Fruit fly (Drosophila melanogaster) whole organism, pupa: ENCODE measurements around the gene Ns4.
A peak's percentile ranks its signal among the peaks of the same experiment; 100 is the strongest.

Source experiments
- CG10348 ChIP-seq: fragments of 200-800 bp; sonication (Bioruptor generic); IDR thresholded peaks from 2 replicates; pipeline ENCODE4 v1.3.6; 2022; ENCODE audit warnings: missing biosample characterization, missing genetic modification characterization
- CG12605 ChIP-seq: fragments of 200-800 bp; sonication (Bioruptor generic); IDR thresholded peaks from 2 replicates; pipeline ENCODE4 v1.3.6; 2022; ENCODE audit warnings: missing biosample characterization, missing genetic modification characterization
- CG13204 ChIP-seq: fragments of 200-800 bp; sonication (Bioruptor generic); optimal IDR thresholded peaks from 2 replicates; lab custom pipeline; 2018; ENCODE audit warnings: missing biosample characterization, mild to moderate bottlenecking, missing genetic modification characterization, moderate library complexity
- CG14655 ChIP-seq: fragments of 200-800 bp; sonication (Bioruptor generic); optimal IDR thresholded peaks from 3 replicates; lab custom pipeline; 2017; ENCODE audit warnings: mild to moderate bottlenecking, missing biosample characterization, missing genetic modification reagents, missing genetic modification characterization
- CG15710 ChIP-seq: fragments of 200-800 bp; sonication (Bioruptor generic); optimal IDR thresholded peaks from 2 replicates; lab custom pipeline; 2018; ENCODE audit warnings: missing biosample characterization, mild to moderate bottlenecking, missing genetic modification characterization, moderate library complexity
- CG17806 ChIP-seq: fragments of 200-800 bp; sonication (Bioruptor generic); optimal IDR thresholded peaks from 2 replicates; lab custom pipeline; 2018; ENCODE audit warnings: missing biosample characterization, mild to moderate bottlenecking, missing genetic modification characterization, moderate library complexity
- CG32121 ChIP-seq: fragments of 200-800 bp; sonication (Bioruptor generic); IDR thresholded peaks from 2 replicates; pipeline ENCODE4 v1.3.6; 2022; ENCODE audit warnings: missing biosample characterization, missing genetic modification characterization
- CG34367 ChIP-seq: fragments of 200-800 bp; sonication (Bioruptor generic); optimal IDR thresholded peaks from 2 replicates; lab custom pipeline; 2018; ENCODE audit warnings: missing biosample characterization, mild to moderate bottlenecking, missing genetic modification characterization
- CG4496 ChIP-seq: fragments of 200-800 bp; sonication (Bioruptor generic); IDR thresholded peaks from 3 replicates; pipeline ENCODE4 v1.3.6; 2022; ENCODE audit warnings: missing biosample characterization, missing genetic modification characterization
- CG8159 ChIP-seq: fragments of 200-800 bp; sonication (Bioruptor generic); optimal IDR thresholded peaks from 3 replicates; lab custom pipeline; 2018; ENCODE audit warnings: missing biosample characterization, mild to moderate bottlenecking, missing genetic modification characterization, moderate library complexity
- CG8301 ChIP-seq: fragments of 200-800 bp; sonication (Bioruptor generic); optimal IDR thresholded peaks from 2 replicates; lab custom pipeline; 2018; ENCODE audit warnings: missing biosample characterization, mild to moderate bottlenecking, missing genetic modification characterization
- CG9948 ChIP-seq: fragments of 200-800 bp; sonication (Bioruptor generic); optimal IDR thresholded peaks from 2 replicates; lab custom pipeline; 2018; ENCODE audit warnings: missing biosample characterization, mild to moderate bottlenecking, missing genetic modification characterization, moderate library complexity
- D1 ChIP-seq: fragments of 200-800 bp; sonication (Bioruptor generic); optimal IDR thresholded peaks from 2 replicates; lab custom pipeline; 2018; ENCODE audit warnings: missing biosample characterization, mild to moderate bottlenecking, missing genetic modification characterization, moderate library complexity
- EcR ChIP-seq: fragments of 200-800 bp; sonication (Bioruptor generic); optimal IDR thresholded peaks from 3 replicates; lab custom pipeline; 2019; ENCODE audit warnings: missing biosample characterization, missing genetic modification characterization, mild to moderate bottlenecking, moderate library complexity, missing genetic modification reagents
- Ets98B ChIP-seq: fragments of 200-800 bp; sonication (Bioruptor generic); IDR thresholded peaks from 2 replicates; pipeline ENCODE4 v1.3.6; 2022; ENCODE audit warnings: missing biosample characterization, missing genetic modification characterization
- Pif1A ChIP-seq: fragments of 200-800 bp; sonication (Bioruptor generic); optimal IDR thresholded peaks from 3 replicates; lab custom pipeline; 2016; ENCODE audit warnings: missing biosample characterization, missing genetic modification characterization
- Pif1B ChIP-seq: fragments of 200-800 bp; sonication (Bioruptor generic); optimal IDR thresholded peaks from 3 replicates; lab custom pipeline; 2016; ENCODE audit warnings: missing biosample characterization, missing genetic modification characterization
- Snoo ChIP-seq: fragments of 200-800 bp; sonication (Bioruptor generic); optimal IDR thresholded peaks from 3 replicates; lab custom pipeline; 2017; ENCODE audit warnings: missing biosample characterization, mild to moderate bottlenecking, missing genetic modification characterization, inconsistent platforms
- fd96Ca ChIP-seq: fragments of 200-800 bp; sonication (Bioruptor generic); IDR thresholded peaks from 3 replicates; pipeline ENCODE4 v1.3.6; 2022; ENCODE audit warnings: missing biosample characterization, missing genetic modification characterization
- gl ChIP-seq: fragments of 200-800 bp; sonication (Bioruptor generic); optimal IDR thresholded peaks from 2 replicates; lab custom pipeline; 2018; ENCODE audit warnings: missing biosample characterization, mild to moderate bottlenecking, missing genetic modification characterization
- rn ChIP-seq: fragments of 200-800 bp; sonication (Bioruptor generic); IDR thresholded peaks from 2 replicates; pipeline ENCODE4 v1.3.6; 2022; ENCODE audit warnings: missing biosample characterization, missing genetic modification characterization

The Ns4 gene

dm6 chr2L:20787271-20787791 lies 35.1 kb downstream of the Ns4 start, which contains the start of gene Pomp:
Pomp (plus strand) TSS chr2L:20787656.
- TF ChIP-seq CG34367 (tag; lab: Kevin White, UChicago) (peak; percentile 30), Pif1B (GFP tag; lab: Kevin White, UChicago) (peak; percentile 74), CG14655 (GFP tag; lab: Kevin White, UChicago) (no peak), EcR (GFP tag; lab: Kevin White, UChicago) (no peak), CG32121 (GFP tag; lab: Robert Waterston, UW) (peak; percentile 76), fd96Ca (GFP tag; lab: Robert Waterston, UW) (peak; percentile 79), CG17806 (tag; lab: Kevin White, UChicago) (peak; percentile 70), CG4496 (GFP tag; lab: Robert Waterston, UW) (peak; percentile 90), CG8159 (tag; lab: Kevin White, UChicago) (peak; percentile 71), CG15710 (tag; lab: Kevin White, UChicago) (peak; percentile 26), Ets98B (GFP tag; lab: Robert Waterston, UW) (peak; percentile 87), D1 (tag; lab: Kevin White, UChicago) (peak; percentile 71), Pif1A (GFP tag; lab: Kevin White, UChicago) (peak; percentile 78), Snoo (peak; percentile 71), CG12605 (GFP tag; lab: Robert Waterston, UW) (peak; percentile 79; the same call in 1 of the 2 replicates), CG10348 (no peak), rn (GFP tag; lab: Robert Waterston, UW) (peak; percentile 45; the same call in 1 of the 2 replicates), CG9948 (tag; lab: Kevin White, UChicago) (peak; percentile 60), gl (tag; lab: Kevin White, UChicago) (peak; percentile 11), CG13204 (no peak), CG8301 (tag; lab: Kevin White, UChicago) (peak; percentile 74)
- TF ChIP-seq, all 21 proteins: peak for 17

- TF ChIP-seq Pif1A (GFP tag; lab: Kevin White, UChicago): no peak
- 0 out of 2 replicates have a peak, but pooled peaks have one; percentile 9 for TF ChIP-seq rn (GFP tag; lab: Robert Waterston, UW)
- TF ChIP-seq Ets98B (GFP tag; lab: Robert Waterston, UW): no peak
- no peak for TF ChIP-seq gl (tag; lab: Kevin White, UChicago)
- TF ChIP-seq Snoo: no peak
- no peak for TF ChIP-seq CG10348
- TF ChIP-seq CG15710 (tag; lab: Kevin White, UChicago): no peak
These were observed 35.8 kb downstream of the Ns4 start for dm6 chr2L:20788050-20788449.

DNA sequence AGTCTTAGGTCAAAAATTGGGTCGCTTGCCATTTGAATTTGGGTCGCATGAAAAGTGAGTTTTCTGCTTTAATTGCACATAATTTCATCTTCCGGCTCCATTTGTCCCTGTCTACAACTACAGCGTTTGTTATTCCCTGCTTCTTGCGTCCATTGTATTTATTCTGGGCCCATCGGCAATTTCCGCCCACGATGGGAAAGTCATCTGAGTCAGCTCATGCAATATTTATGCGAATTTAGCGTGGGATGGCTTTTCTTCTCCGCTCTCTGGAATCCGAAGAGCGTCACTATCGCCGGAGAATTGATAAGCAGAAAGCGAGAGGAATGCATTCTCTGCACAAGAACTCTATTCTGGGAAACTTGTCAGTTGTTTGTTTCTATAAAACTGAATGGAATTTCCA lies 40.2 kb downstream of the Ns4 start:
- TF ChIP-seq CG4496 (GFP tag; lab: Robert Waterston, UW) (no peak), Pif1A (GFP tag; lab: Kevin White, UChicago) (no peak), Ets98B (GFP tag; lab: Robert Waterston, UW) (no peak), CG14655 (GFP tag; lab: Kevin White, UChicago) (no peak), CG12605 (GFP tag; lab: Robert Waterston, UW) (no peak), gl (tag; lab: Kevin White, UChicago) (no peak), CG8159 (tag; lab: Kevin White, UChicago) (no peak), Snoo (no peak), EcR (GFP tag; lab: Kevin White, UChicago) (no peak), CG13204 (no peak), CG32121 (GFP tag; lab: Robert Waterston, UW) (no peak), CG8301 (tag; lab: Kevin White, UChicago) (no peak), fd96Ca (GFP tag; lab: Robert Waterston, UW) (no peak), CG15710 (tag; lab: Kevin White, UChicago) (no peak)

dm6 chr2L:20792988-20793544 lies 40.8 kb downstream of the Ns4 start:
- TF ChIP-seq CG17806 (tag; lab: Kevin White, UChicago): no peak
- TF ChIP-seq CG15710 (tag; lab: Kevin White, UChicago): no peak
- no peak for TF ChIP-seq CG10348
- no peak for TF ChIP-seq rn (GFP tag; lab: Robert Waterston, UW)
- no peak for TF ChIP-seq Ets98B (GFP tag; lab: Robert Waterston, UW)
- TF ChIP-seq Snoo: no peak
- no peak for TF ChIP-seq fd96Ca (GFP tag; lab: Robert Waterston, UW)
- no peak for TF ChIP-seq CG32121 (GFP tag; lab: Robert Waterston, UW)
- no peak for TF ChIP-seq CG8301 (tag; lab: Kevin White, UChicago)
- no peak for TF ChIP-seq EcR (GFP tag; lab: Kevin White, UChicago)
- TF ChIP-seq CG8159 (tag; lab: Kevin White, UChicago): no peak
- no peak for TF ChIP-seq CG34367 (tag; lab: Kevin White, UChicago)
- no peak for TF ChIP-seq gl (tag; lab: Kevin White, UChicago)
- no peak for TF ChIP-seq CG13204
- TF ChIP-seq CG4496 (GFP tag; lab: Robert Waterston, UW): no peak
- TF ChIP-seq D1 (tag; lab: Kevin White, UChicago): no peak
- no peak for TF ChIP-seq CG9948 (tag; lab: Kevin White, UChicago)
- no peak for TF ChIP-seq CG12605 (GFP tag; lab: Robert Waterston, UW)
- no peak for TF ChIP-seq Pif1B (GFP tag; lab: Kevin White, UChicago)
- TF ChIP-seq Pif1A (GFP tag; lab: Kevin White, UChicago): no peak

DNA sequence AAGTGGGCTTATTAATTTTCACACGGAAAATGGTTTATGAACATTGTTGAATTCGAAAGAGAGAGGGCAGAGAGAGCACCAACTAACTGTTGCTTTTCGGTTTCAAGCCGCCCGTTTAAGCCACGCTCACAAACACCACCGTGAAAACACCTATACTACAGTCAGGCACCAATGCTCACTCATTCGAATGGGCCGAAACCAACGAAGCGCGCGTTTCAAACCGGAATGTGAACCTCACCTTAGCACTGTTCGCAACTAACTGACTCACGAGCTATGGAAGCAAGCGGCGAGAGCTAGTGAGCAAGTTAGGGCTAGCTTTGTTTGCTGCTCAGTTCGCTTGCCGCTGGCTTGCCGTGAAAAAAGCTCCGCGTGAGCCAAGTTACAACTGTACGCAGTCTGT lies 41.6 kb downstream of the Ns4 start:
- TF ChIP-seq Pif1A (GFP tag; lab: Kevin White, UChicago): peak; percentile 6
- TF ChIP-seq CG4496 (GFP tag; lab: Robert Waterston, UW): peak; percentile 56; the same call in 1 of the 3 replicates
- peak; percentile 56; the same call in 1 of the 2 replicates for TF ChIP-seq Ets98B (GFP tag; lab: Robert Waterston, UW)
- TF ChIP-seq fd96Ca (GFP tag; lab: Robert Waterston, UW): no peak
- peak; percentile 36 for TF ChIP-seq Snoo
- TF ChIP-seq CG34367 (tag; lab: Kevin White, UChicago): no peak
- TF ChIP-seq CG12605 (GFP tag; lab: Robert Waterston, UW): peak; percentile 35
